Fruit fly (Drosophila melanogaster) whole organism, embryonic: Measurements from ENCODE around the gene CG11267.

Source experiments
- BtbVII ChIP-seq: fragments of 200-800 bp; sonication (Bioruptor generic); optimal IDR thresholded peaks from 3 replicates; lab custom pipeline; 2017; ENCODE audit warnings: missing biosample characterization, mild to moderate bottlenecking, missing genetic modification characterization
- CG1647 ChIP-seq: fragments of 200-800 bp; sonication (Bioruptor generic); optimal IDR thresholded peaks from 3 replicates; lab custom pipeline; 2016; ENCODE audit warnings: missing biosample characterization, missing genetic modification characterization
- CG17359 ChIP-seq: fragments of 200-800 bp; sonication (Bioruptor generic); optimal IDR thresholded peaks from 3 replicates; lab custom pipeline; 2018; ENCODE audit warnings: missing biosample characterization, mild to moderate bottlenecking, missing genetic modification characterization, moderate library complexity
- CG3838 ChIP-seq: fragments of 200-800 bp; sonication (Bioruptor generic); optimal IDR thresholded peaks from 3 replicates; lab custom pipeline; 2016; ENCODE audit warnings: missing biosample characterization, missing genetic modification characterization
- Gug ChIP-seq: fragments of 200-800 bp; sonication (Bioruptor generic); IDR thresholded peaks from 4 replicates; pipeline ENCODE4 v1.3.6; 2022; ENCODE audit warnings: missing biosample characterization, missing genetic modification characterization
- ham ChIP-seq: fragments of 200-800 bp; sonication (Bioruptor generic); IDR thresholded peaks from 2 replicates; pipeline ENCODE4 v1.3.6; 2022; ENCODE audit warnings: missing biosample characterization, missing genetic modification characterization

DNA sequence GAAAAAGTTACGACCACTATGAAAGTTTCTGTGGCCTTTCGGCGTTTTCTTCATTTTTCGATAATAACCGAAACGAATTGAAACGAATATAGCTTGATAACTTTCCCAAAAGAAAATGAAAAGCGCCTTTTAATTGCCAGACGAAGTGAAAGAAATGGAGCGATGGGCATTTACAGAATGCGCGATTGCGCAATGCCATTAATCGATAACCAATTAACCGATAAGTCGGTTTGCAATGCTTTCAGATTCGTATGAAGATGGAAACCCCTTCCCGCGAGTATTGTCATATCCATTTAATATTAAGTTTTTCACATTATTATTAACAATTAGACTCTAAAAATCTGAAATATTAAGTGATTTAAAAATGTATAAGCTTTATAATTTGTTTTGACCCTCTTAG, 11.5 kb downstream of the CG11267 start:
- TF ChIP-seq ham, result no peak
- TF ChIP-seq CG3838, result no peak
- no peak for TF ChIP-seq BtbVII
- TF ChIP-seq Gug (GFP tag; lab: Robert Waterston, UW), result no peak
- no peak for TF ChIP-seq CG17359 (tag; lab: Kevin White, UChicago)
- no peak for TF ChIP-seq CG1647 (GFP tag; lab: Kevin White, UChicago)
